Fruit fly (Drosophila melanogaster) whole organism, larva: Measurements from ENCODE around the gene CG34025.

Experiments used
- noc ChIP-seq: fragments of 200-800 bp; sonication (Bioruptor generic); optimal IDR thresholded peaks from 3 replicates; lab custom pipeline; 2019; ENCODE audit warnings: missing biosample characterization, mild to moderate bottlenecking, missing genetic modification characterization, moderate library complexity

Gene CG34025

dm6 chr3L:2960949-2961584 is at the start of gene CG34025, which contains the start of gene Or63a:
Gene CG34025, minus strand, starts transcription at chr3L:2961049.
Gene Or63a, plus strand, starts transcription at chr3L:2961534.
- no peak for TF ChIP-seq noc (tag; lab: Kevin White, UChicago)

- TF ChIP-seq noc (tag; lab: Kevin White, UChicago) = no peak
Observed at dm6 chr3L:3001445-3001844, 40.6 kb upstream of the CG34025 start, which contains the start of gene FMRFaR. Gene FMRFaR, plus strand, starts transcription at chr3L:3001716.

dm6 chr3L:2994872-2995271 is 34.0 kb upstream of the CG34025 start, which contains the start of gene CG2113:
Gene CG2113, plus strand, starts transcription at chr3L:2995172.
- TF ChIP-seq noc (tag; lab: Kevin White, UChicago) = no peak

- TF ChIP-seq noc (tag; lab: Kevin White, UChicago) = no peak
Observed at dm6 chr3L:2987749-2988148, 26.9 kb upstream of the CG34025 start.

- TF ChIP-seq noc (tag; lab: Kevin White, UChicago) = no peak
Observed at dm6 chr3L:2986302-2986701, 25.5 kb upstream of the CG34025 start.

dm6 chr3L:2980856-2981255 is 20.0 kb upstream of the CG34025 start, which contains the start of gene CPT2:
Gene CPT2, plus strand, starts transcription at chr3L:2981022.
- no peak for TF ChIP-seq noc (tag; lab: Kevin White, UChicago)

- TF ChIP-seq noc (tag; lab: Kevin White, UChicago) = no peak
Observed at dm6 chr3L:2951518-2951917, 9.3 kb downstream of the CG34025 start, which contains the start of gene CG32846. Gene CG32846, minus strand, starts transcription at chr3L:2951618.

dm6 chr3L:2923097-2923496 is 37.8 kb downstream of the CG34025 start:
- no peak for TF ChIP-seq noc (tag; lab: Kevin White, UChicago)

- TF ChIP-seq noc (tag; lab: Kevin White, UChicago) = no peak
Observed at dm6 chr3L:2918628-2919027, 42.2 kb downstream of the CG34025 start.

- no peak for TF ChIP-seq noc (tag; lab: Kevin White, UChicago)
Observed at dm6 chr3L:2916554-2916953, 44.3 kb downstream of the CG34025 start, which contains the start of gene CG9970. Gene CG9970, minus strand, starts transcription at chr3L:2916654.

- TF ChIP-seq noc (tag; lab: Kevin White, UChicago) = no peak
Observed at dm6 chr3L:2913291-2913690, 47.6 kb downstream of the CG34025 start.
